Worm (Caenorhabditis elegans) whole organism, young adult: ENCODE results near the gene F41H10.3.

Experiments used
- B0261.1 ChIP-seq: sonication (generic microtip); optimal IDR thresholded peaks from 2 replicates; lab custom pipeline; 2016; ENCODE audit warnings: mild to moderate bottlenecking, missing genetic modification characterization, moderate library complexity, missing compliant biosample characterization
- C06A6.2 ChIP-seq: fragments of 200-800 bp; sonication (Bioruptor generic); conservative IDR thresholded peaks from 2 replicates; pipeline ENCODE4 v1.3.6; 2022; ENCODE audit warnings: missing genetic modification characterization, missing compliant biosample characterization
- C17E4.6 ChIP-seq: fragments of 200-800 bp; sonication (Bioruptor generic); IDR thresholded peaks from 2 replicates; pipeline ENCODE4 v1.3.6; 2022; ENCODE audit warnings: missing genetic modification reagents, missing genetic modification characterization, missing compliant biosample characterization
- F23B12.7 ChIP-seq: sonication (generic microtip); optimal IDR thresholded peaks from 2 replicates; lab custom pipeline; 2017; ENCODE audit warnings: missing genetic modification characterization, mild to moderate bottlenecking, missing compliant biosample characterization, antibody characterized with exemption, moderate library complexity; ENCODE audit not compliant: insufficient read depth
- F52B5.7 ChIP-seq: sonication (generic microtip); optimal IDR thresholded peaks from 2 replicates; lab custom pipeline; 2016; ENCODE audit warnings: mild to moderate bottlenecking, missing genetic modification characterization, missing compliant biosample characterization
- F55B11.4 ChIP-seq: sonication (generic microtip); optimal IDR thresholded peaks from 2 replicates; lab custom pipeline; 2016; ENCODE audit warnings: missing compliant biosample characterization, missing genetic modification characterization, borderline replicate concordance; ENCODE audit not compliant: insufficient read depth
- F57C9.4 ChIP-seq: sonication (generic microtip); optimal IDR thresholded peaks from 2 replicates; lab custom pipeline; 2017; ENCODE audit warnings: mild to moderate bottlenecking, missing genetic modification characterization, missing compliant biosample characterization
- K12H6.12 ChIP-seq: fragments of 200-800 bp; sonication (Bioruptor generic); optimal IDR thresholded peaks from 2 replicates; lab custom pipeline; 2018; ENCODE audit warnings: mild to moderate bottlenecking, missing genetic modification characterization, missing compliant biosample characterization
- Y79H2A.3 ChIP-seq: fragments of 200-800 bp; sonication (Bioruptor generic); conservative IDR thresholded peaks from 2 replicates; pipeline ENCODE4 v1.3.6; 2022; ENCODE audit warnings: missing genetic modification reagents, missing genetic modification characterization, missing compliant biosample characterization
- Y95B8A.8 ChIP-seq: fragments of 200-800 bp; sonication (Bioruptor generic); IDR thresholded peaks from 2 replicates; pipeline ENCODE4 v1.3.6; 2022; ENCODE audit warnings: missing genetic modification reagents, missing genetic modification characterization, missing compliant biosample characterization
- aptf-2 ChIP-seq: fragments of 200-800 bp; sonication (Bioruptor generic); conservative IDR thresholded peaks from 2 replicates; pipeline ENCODE4 v1.3.6; 2022; ENCODE audit warnings: missing genetic modification reagents, missing genetic modification characterization, missing compliant biosample characterization
- atf-7 ChIP-seq: sonication (generic microtip); optimal IDR thresholded peaks from 2 replicates; lab custom pipeline; 2017; ENCODE audit warnings: mild to moderate bottlenecking, missing genetic modification characterization, missing compliant biosample characterization
- attf-6 ChIP-seq: fragments of 200-800 bp; sonication (Bioruptor generic); IDR thresholded peaks from 2 replicates; pipeline ENCODE4 v1.3.6; 2022; ENCODE audit warnings: missing genetic modification reagents, missing genetic modification characterization, missing compliant biosample characterization
- bed-2 ChIP-seq: fragments of 200-800 bp; sonication (Bioruptor generic); IDR thresholded peaks from 2 replicates; pipeline ENCODE4 v1.3.6; 2022; ENCODE audit warnings: missing genetic modification reagents, missing genetic modification characterization, missing compliant biosample characterization
- ceh-40 ChIP-seq: fragments of 200-800 bp; sonication (Bioruptor generic); IDR thresholded peaks from 2 replicates; pipeline ENCODE4 v1.3.6; 2022; ENCODE audit warnings: missing genetic modification characterization, missing compliant biosample characterization
- die-1 ChIP-seq: sonication (generic microtip); optimal IDR thresholded peaks from 2 replicates; lab custom pipeline; 2016; ENCODE audit warnings: missing genotype, mild to moderate bottlenecking, missing genetic modification characterization, missing compliant biosample characterization
- efl-1 ChIP-seq: fragments of 150-350 bp; optimal IDR thresholded peaks from 2 replicates; lab custom pipeline; 2014; ENCODE audit warnings: missing biosample characterization, missing genetic modification reagents, missing genetic modification characterization
- egl-18 ChIP-seq: fragments of 200-800 bp; sonication (Bioruptor generic); IDR thresholded peaks from 2 replicates; pipeline ENCODE4 v1.3.6; 2022; ENCODE audit warnings: missing genetic modification reagents, missing genetic modification characterization, missing compliant biosample characterization
- ekl-4 ChIP-seq: fragments of 200-800 bp; sonication (Bioruptor generic); IDR thresholded peaks from 2 replicates; pipeline ENCODE4 v1.3.6; 2022; ENCODE audit warnings: missing genetic modification reagents, missing genetic modification characterization, missing compliant biosample characterization
- ets-4 ChIP-seq: fragments of 200-800 bp; sonication (Bioruptor generic); optimal IDR thresholded peaks from 2 replicates; lab custom pipeline; 2018; ENCODE audit warnings: mild to moderate bottlenecking, missing genetic modification characterization, missing compliant biosample characterization
- him-1 ChIP-seq: sonication (generic microtip); optimal IDR thresholded peaks from 2 replicates; lab custom pipeline; 2016; ENCODE audit warnings: missing genotype, missing genetic modification reagents, missing genetic modification characterization, missing compliant biosample characterization
- hmg-20 ChIP-seq: fragments of 200-800 bp; sonication (Bioruptor generic); IDR thresholded peaks from 2 replicates; pipeline ENCODE4 v1.3.6; 2022; ENCODE audit warnings: missing genetic modification reagents, missing genetic modification characterization, missing compliant biosample characterization
- let-526 ChIP-seq: fragments of 200-800 bp; sonication (Bioruptor generic); IDR thresholded peaks from 2 replicates; pipeline ENCODE4 v1.3.6; 2022; ENCODE audit warnings: missing genetic modification reagents, missing genetic modification characterization, missing compliant biosample characterization
- lin-26 ChIP-seq: fragments of 200-800 bp; sonication (Bioruptor generic); IDR thresholded peaks from 2 replicates; pipeline ENCODE4 v1.3.6; 2022; ENCODE audit warnings: missing genetic modification reagents, missing genetic modification characterization, missing compliant biosample characterization
- lin-40 ChIP-seq: sonication (generic microtip); optimal IDR thresholded peaks from 2 replicates; lab custom pipeline; 2016; ENCODE audit warnings: missing genetic modification characterization, mild to moderate bottlenecking, missing compliant biosample characterization, missing genotype, missing genetic modification reagents
- lin-54 ChIP-seq: fragments of 200-800 bp; sonication (Bioruptor generic); optimal IDR thresholded peaks from 2 replicates; lab custom pipeline; 2018; ENCODE audit warnings: mild to moderate bottlenecking, missing genetic modification characterization, missing compliant biosample characterization
- lsl-1 ChIP-seq: fragments of 200-800 bp; sonication (Bioruptor generic); optimal IDR thresholded peaks from 2 replicates; lab custom pipeline; 2018; ENCODE audit warnings: mild to moderate bottlenecking, missing genetic modification characterization, moderate library complexity, missing compliant biosample characterization
- madf-6 ChIP-seq: fragments of 200-800 bp; sonication (Bioruptor generic); IDR thresholded peaks from 2 replicates; pipeline ENCODE4 v1.3.6; 2022; ENCODE audit warnings: missing genetic modification reagents, missing genetic modification characterization, missing compliant biosample characterization
- nfyb-1 ChIP-seq: fragments of 200-800 bp; sonication (Bioruptor generic); IDR thresholded peaks from 2 replicates; pipeline ENCODE4 v1.3.6; 2022; ENCODE audit warnings: missing genetic modification reagents, missing genetic modification characterization, missing compliant biosample characterization
- nhr-120 ChIP-seq: fragments of 200-800 bp; sonication (Bioruptor generic); IDR thresholded peaks from 2 replicates; pipeline ENCODE4 v1.3.6; 2022; ENCODE audit warnings: missing genetic modification characterization, missing compliant biosample characterization
- nhr-80 ChIP-seq: sonication (generic microtip); optimal IDR thresholded peaks from 2 replicates; lab custom pipeline; 2016; ENCODE audit warnings: missing genetic modification characterization, missing compliant biosample characterization
- nhr-90 ChIP-seq: sonication (generic microtip); optimal IDR thresholded peaks from 2 replicates; lab custom pipeline; 2016; ENCODE audit warnings: missing genotype, mild to moderate bottlenecking, missing genetic modification characterization, missing compliant biosample characterization
- pbrm-1 ChIP-seq: fragments of 200-800 bp; sonication (Bioruptor generic); IDR thresholded peaks from 2 replicates; pipeline ENCODE4 v1.3.6; 2022; ENCODE audit warnings: missing genetic modification reagents, missing genetic modification characterization, missing compliant biosample characterization
- sdz-38 ChIP-seq: sonication (generic microtip); optimal IDR thresholded peaks from 2 replicates; lab custom pipeline; 2016; ENCODE audit warnings: missing genotype, missing genetic modification characterization, missing compliant biosample characterization
- snpc-1.1 ChIP-seq: sonication (generic microtip); optimal IDR thresholded peaks from 2 replicates; lab custom pipeline; 2017; ENCODE audit warnings: missing genetic modification characterization, mild to moderate bottlenecking, missing compliant biosample characterization, antibody characterized with exemption, moderate library complexity, missing genotype, missing genetic modification reagents; ENCODE audit not compliant: insufficient read depth
- snpc-1.3 ChIP-seq: sonication (generic microtip); optimal IDR thresholded peaks from 2 replicates; lab custom pipeline; 2017; ENCODE audit warnings: missing genetic modification characterization, mild to moderate bottlenecking, missing compliant biosample characterization, antibody characterized with exemption, moderate library complexity, missing genotype, missing genetic modification reagents; ENCODE audit not compliant: insufficient read depth
- snpc-4 ChIP-seq, 5 experiments: fragments of 150-350 bp in 1 of 5; sonication (generic microtip) in 4 of 5; optimal IDR thresholded peaks; 2 replicates each; lab custom pipeline; 2014 to 2018; ENCODE audit warnings: missing genetic modification characterization in 5 of 5, missing biosample characterization in 3 of 5, antibody characterized with exemption in 2 of 5, mild to moderate bottlenecking in 2 of 5, missing compliant biosample characterization in 2 of 5, missing genotype in 2 of 5, moderate library complexity in 2 of 5, missing genetic modification reagents in 1 of 5
- tbp1 ChIP-seq: fragments of 200-800 bp; sonication (Bioruptor generic); optimal IDR thresholded peaks from 2 replicates; lab custom pipeline; 2018; ENCODE audit warnings: mild to moderate bottlenecking, missing genetic modification characterization, missing compliant biosample characterization
- tlf-1 ChIP-seq: fragments of 200-800 bp; sonication (Bioruptor generic); optimal IDR thresholded peaks from 2 replicates; lab custom pipeline; 2018; ENCODE audit warnings: mild to moderate bottlenecking, missing genetic modification characterization, missing compliant biosample characterization
- unc-130 ChIP-seq: sonication (generic microtip); optimal IDR thresholded peaks from 2 replicates; lab custom pipeline; 2016; ENCODE audit warnings: missing genetic modification reagents, missing genetic modification characterization, missing compliant biosample characterization
- ztf-22 ChIP-seq: fragments of 200-800 bp; sonication (Bioruptor generic); optimal IDR thresholded peaks from 2 replicates; lab custom pipeline; 2018; ENCODE audit warnings: mild to moderate bottlenecking, missing genetic modification characterization, moderate library complexity, missing compliant biosample characterization
- ztf-25 ChIP-seq: fragments of 200-800 bp; sonication (Bioruptor generic); IDR thresholded peaks from 2 replicates; pipeline ENCODE4 v1.3.6; 2022; ENCODE audit warnings: missing genetic modification reagents, missing genetic modification characterization, missing compliant biosample characterization
- ztf-26 ChIP-seq: sonication (generic microtip); optimal IDR thresholded peaks from 2 replicates; lab custom pipeline; 2017; ENCODE audit warnings: missing genetic modification characterization, missing compliant biosample characterization
- ztf-3 ChIP-seq: fragments of 200-800 bp; sonication (Bioruptor generic); optimal IDR thresholded peaks from 2 replicates; lab custom pipeline; 2018; ENCODE audit warnings: mild to moderate bottlenecking, missing genetic modification characterization, missing compliant biosample characterization

Gene F41H10.3

DNA sequence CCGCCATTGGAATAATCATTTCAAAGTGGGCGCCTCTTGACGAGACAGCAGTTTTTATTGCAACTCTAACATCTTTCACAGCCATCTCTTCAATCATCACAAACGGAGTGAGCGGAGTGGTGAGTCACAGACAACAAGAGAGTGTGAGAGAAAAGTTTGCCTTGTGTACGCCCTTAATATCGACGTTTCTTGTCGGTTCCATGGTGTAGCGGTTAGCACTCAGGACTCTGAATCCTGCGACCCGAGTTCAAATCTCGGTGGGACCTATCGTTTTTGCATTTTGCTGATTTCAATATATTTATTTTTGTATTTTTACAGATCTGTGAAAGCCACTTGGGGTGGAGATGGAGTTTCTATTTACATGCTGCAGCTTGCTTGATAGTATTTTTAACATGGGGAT, 35.1 kb upstream of the F41H10.3 start (continued):
- TF ChIP-seq bed-2 (GFP tag; lab: Robert Waterston, UW) (no peak), Y79H2A.3 (GFP tag; lab: Robert Waterston, UW) (no peak), sdz-38 (no peak), C06A6.2 (no peak), egl-18 (GFP tag; lab: Robert Waterston, UW) (no peak)
- TF ChIP-seq, all 124 proteins: peak for 33

DNA sequence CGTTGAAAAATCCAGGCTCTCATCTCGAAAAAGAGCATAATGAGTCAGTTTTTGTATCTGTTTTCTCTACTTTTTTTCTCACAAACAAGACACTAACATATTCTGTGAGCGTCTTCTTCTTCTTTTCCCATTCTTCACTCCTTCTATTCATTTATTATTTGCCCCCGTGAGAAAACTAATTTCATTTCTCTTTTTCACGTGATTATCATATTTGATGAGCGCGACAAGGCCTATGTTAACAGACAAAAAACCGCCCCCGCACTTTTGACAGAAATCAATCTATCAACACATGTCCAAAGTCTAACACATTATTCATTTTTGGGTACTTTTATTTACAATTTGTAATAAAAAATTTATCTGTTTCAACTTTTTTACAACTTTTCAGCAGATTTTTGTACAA, 32.0 kb upstream of the F41H10.3 start:
- TF ChIP-seq ztf-22 (GFP tag; lab: Kevin White, UChicago) = no peak
- TF ChIP-seq tlf-1 (GFP tag; lab: Kevin White, UChicago) = no peak
- TF ChIP-seq, all 124 proteins: peak for 0

DNA sequence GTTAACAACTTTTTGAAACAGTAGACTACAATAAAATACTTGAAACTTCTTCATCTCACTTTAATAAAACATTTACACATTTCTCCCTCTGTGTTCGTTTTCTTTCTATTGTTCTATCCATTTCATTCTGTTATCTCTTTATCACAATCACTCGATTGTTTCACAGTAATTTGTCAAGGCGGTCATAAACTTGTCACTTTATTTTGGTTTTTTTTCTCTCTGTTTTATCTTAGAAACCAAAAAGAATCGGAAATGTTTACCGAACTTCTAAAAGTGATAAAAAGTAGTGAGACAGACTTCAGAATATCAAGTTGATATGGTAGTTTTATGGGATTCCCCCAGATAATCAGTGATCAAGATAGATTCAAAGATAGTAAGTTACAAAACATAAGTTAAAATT, 30.3 kb upstream of the F41H10.3 start, which contains the start of gene Y4C6B.2:
Y4C6B.2 (plus strand) TSS at position 320 of the 400 bp plus-strand sequence.
- TF ChIP-seq aptf-2 (GFP tag; lab: Robert Waterston, UW) = no peak
- TF ChIP-seq F57C9.4 (tag; lab: Kevin White, UChicago) = no peak
- no peak for TF ChIP-seq ekl-4 (GFP tag; lab: Robert Waterston, UW)
- TF ChIP-seq egl-18 (GFP tag; lab: Robert Waterston, UW) = no peak
- TF ChIP-seq ets-4 (GFP tag; lab: Kevin White, UChicago) = no peak
- TF ChIP-seq lin-26 (GFP tag; lab: Robert Waterston, UW) = no peak
- no peak for TF ChIP-seq die-1 (tag; lab: Kevin White, UChicago)
- TF ChIP-seq ztf-26 = no peak
- TF ChIP-seq efl-1 (GFP tag; lab: Kevin White, UChicago) = no peak
- no peak for TF ChIP-seq lsl-1
- no peak for TF ChIP-seq C17E4.6 (GFP tag; lab: Robert Waterston, UW)
- TF ChIP-seq unc-130 = no peak
- TF ChIP-seq F52B5.7 = no peak
- TF ChIP-seq nhr-120 = no peak
- TF ChIP-seq ceh-40 (GFP tag; lab: Robert Waterston, UW) = no peak
- TF ChIP-seq K12H6.12 (tag; lab: Kevin White, UChicago) = no peak
- no peak for TF ChIP-seq hmg-20
- TF ChIP-seq F55B11.4 = no peak
- TF ChIP-seq let-526 (GFP tag; lab: Robert Waterston, UW) = no peak

DNA sequence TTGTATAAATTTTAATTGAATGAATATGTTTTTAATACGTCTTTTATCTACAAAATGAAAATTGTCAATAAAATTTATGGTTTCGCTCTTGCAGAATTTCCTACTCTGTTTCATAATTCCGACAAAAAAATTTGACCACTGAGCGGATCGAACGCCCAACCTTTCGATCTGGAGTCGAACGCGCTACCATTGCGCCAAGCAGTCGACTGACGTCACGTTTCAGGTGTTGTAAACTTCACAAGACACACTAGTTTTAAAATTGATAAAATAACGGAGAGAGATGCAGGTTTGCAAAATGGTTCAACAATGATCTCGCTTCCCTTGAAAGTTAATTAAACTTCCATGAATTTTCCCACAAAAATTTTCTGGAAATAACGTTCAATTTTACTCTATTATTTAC, 25.4 kb upstream of the F41H10.3 start:
- TF ChIP-seq die-1 (tag; lab: Kevin White, UChicago) (peak; percentile 47), madf-6 (GFP tag; lab: Robert Waterston, UW) (no peak), attf-6 (GFP tag; lab: Robert Waterston, UW) (peak; percentile 46; the same call in 1 of the 2 replicates), nhr-120 (no peak), nhr-80 (tag; lab: Kevin White, UChicago) (peak; percentile 21), F23B12.7 (tag; lab: Kevin White, UChicago) (peak; percentile 45), him-1 (tag; lab: Kevin White, UChicago) (peak; percentile 42), tbp1 (GFP tag; lab: Kevin White, UChicago) (peak; percentile 87), lin-54 (peak; percentile 41), lin-40 (tag; lab: Kevin White, UChicago) (no peak), Y95B8A.8 (0 out of 2 replicates have a peak, but pooled peaks have one; percentile 24), snpc-4 (GFP tag; optimal IDR thresholded peaks at IDR 0.05; lab: Kevin White, UChicago) (peak; percentile 83), snpc-4 (tag; optimal IDR thresholded peaks at IDR 0.05; lab: Kevin White, UChicago) (peak; percentile 71 to 93 (median 90)), pbrm-1 (GFP tag; lab: Robert Waterston, UW) (0 out of 2 replicates have a peak, but pooled peaks have one; percentile 53), snpc-1.1 (tag; lab: Kevin White, UChicago) (peak; percentile 87), atf-7 (tag; lab: Kevin White, UChicago) (peak; percentile 0), nfyb-1 (GFP tag; lab: Robert Waterston, UW) (0 out of 2 replicates have a peak, but pooled peaks have one; percentile 36), tlf-1 (GFP tag; lab: Kevin White, UChicago) (no peak), snpc-1.3 (tag; lab: Kevin White, UChicago) (peak; percentile 36), B0261.1 (tag; lab: Kevin White, UChicago) (peak; percentile 68), ztf-3 (GFP tag; lab: Kevin White, UChicago) (no peak), nhr-90 (tag; lab: Kevin White, UChicago) (peak; percentile 4), ztf-25 (no peak)
